Worm (Caenorhabditis elegans) whole organism, L4/young adult: ENCODE measurements around the gene T22G5.3.

Source experiments
- dao-5 ChIP-seq: sonication (generic microtip); optimal IDR thresholded peaks from 2 replicates; lab custom pipeline; 2016; ENCODE audit warnings: missing genotype, missing genetic modification characterization, moderate library complexity, missing compliant biosample characterization
- him-1 ChIP-seq: sonication (generic microtip); optimal IDR thresholded peaks from 2 replicates; lab custom pipeline; 2016; ENCODE audit warnings: missing genotype, missing genetic modification reagents, missing genetic modification characterization, missing compliant biosample characterization

DNA sequence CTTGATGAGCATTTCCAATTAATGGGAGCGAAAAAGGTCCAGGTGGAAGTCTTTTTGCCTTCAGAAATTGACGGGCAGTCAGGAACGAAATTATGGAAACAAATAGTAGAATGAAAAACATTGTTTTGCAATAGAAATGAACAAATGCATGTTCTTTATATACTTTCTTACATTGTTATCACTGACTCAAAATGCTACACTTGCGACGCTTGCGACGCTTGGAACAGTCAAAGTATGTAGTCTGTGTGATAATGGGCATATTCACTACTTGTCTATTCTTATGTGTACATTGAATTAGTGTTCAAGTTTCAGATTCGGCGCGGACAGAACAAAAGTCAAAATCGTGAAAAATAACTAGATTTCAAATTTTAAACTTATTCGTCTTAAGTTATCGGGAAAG lies 17.6 kb downstream of the T22G5.3 start, which contains the start of gene cyp-35C1:
- TF ChIP-seq dao-5 (tag; lab: Kevin White, UChicago): no peak
- no peak for TF ChIP-seq him-1 (tag; lab: Kevin White, UChicago)
